Fruit fly (Drosophila melanogaster) whole organism, embryonic: ENCODE measurements around the gene CG6231.

Experiments
- Asciz ChIP-seq: fragments of 200-800 bp; sonication (Bioruptor generic); optimal IDR thresholded peaks from 2 replicates; lab custom pipeline; 2017; ENCODE audit warnings: missing biosample characterization, mild to moderate bottlenecking, missing genetic modification characterization, missing genetic modification reagents
- CG1024 ChIP-seq: fragments of 200-800 bp; sonication (Bioruptor generic); IDR thresholded peaks from 2 replicates; pipeline ENCODE4 v1.3.6; 2022; ENCODE audit warnings: missing biosample characterization, missing genetic modification characterization
- CG11085 ChIP-seq: fragments of 200-800 bp; sonication (Bioruptor generic); IDR thresholded peaks from 2 replicates; pipeline ENCODE4 v1.3.6; 2022; ENCODE audit warnings: missing biosample characterization, missing genetic modification characterization
- CG12744 ChIP-seq: fragments of 200-800 bp; sonication (Bioruptor generic); optimal IDR thresholded peaks from 2 replicates; lab custom pipeline; 2016; ENCODE audit warnings: missing biosample characterization, missing genetic modification characterization
- CG13123 ChIP-seq: fragments of 200-800 bp; sonication (Bioruptor generic); optimal IDR thresholded peaks from 2 replicates; lab custom pipeline; 2016; ENCODE audit warnings: missing biosample characterization, missing genetic modification characterization
- CG13287 ChIP-seq: fragments of 200-800 bp; sonication (Bioruptor generic); IDR thresholded peaks from 2 replicates; pipeline ENCODE4 v1.3.6; 2022; ENCODE audit warnings: missing biosample characterization, missing genetic modification characterization; ENCODE audit not compliant: partially characterized antibody
- CG14441 ChIP-seq: fragments of 200-800 bp; sonication (Bioruptor generic); IDR thresholded peaks from 2 replicates; pipeline ENCODE4 v1.3.6; 2022; ENCODE audit warnings: missing biosample characterization, missing genetic modification characterization
- CG14860 ChIP-seq: fragments of 200-800 bp; sonication (Bioruptor generic); IDR thresholded peaks from 3 replicates; pipeline ENCODE4 v1.3.6; 2022; ENCODE audit warnings: missing biosample characterization, missing genetic modification characterization; ENCODE audit not compliant: partially characterized antibody
- CG17361 ChIP-seq: fragments of 200-800 bp; sonication (Bioruptor generic); IDR thresholded peaks from 3 replicates; pipeline ENCODE4 v1.3.6; 2022; ENCODE audit warnings: missing biosample characterization, missing genetic modification characterization
- CG17385 ChIP-seq: fragments of 200-800 bp; sonication (Bioruptor generic); optimal IDR thresholded peaks from 3 replicates; lab custom pipeline; 2018; ENCODE audit warnings: missing biosample characterization, mild to moderate bottlenecking, missing genetic modification characterization
- CG2678 ChIP-seq: fragments of 200-800 bp; sonication (Bioruptor generic); optimal IDR thresholded peaks from 3 replicates; lab custom pipeline; 2019; ENCODE audit warnings: missing biosample characterization, mild to moderate bottlenecking, missing genetic modification characterization, moderate library complexity
- CG2875 ChIP-seq: fragments of 200-800 bp; sonication (Bioruptor generic); optimal IDR thresholded peaks from 2 replicates; lab custom pipeline; 2017; ENCODE audit warnings: missing biosample characterization, mild to moderate bottlenecking, missing genetic modification characterization, missing genetic modification reagents
- CG31388 ChIP-seq: fragments of 200-800 bp; sonication (Bioruptor generic); optimal IDR thresholded peaks from 2 replicates; lab custom pipeline; 2016; ENCODE audit warnings: missing biosample characterization, missing genetic modification characterization
- CG3838 ChIP-seq: fragments of 200-800 bp; sonication (Bioruptor generic); optimal IDR thresholded peaks from 3 replicates; lab custom pipeline; 2016; ENCODE audit warnings: missing biosample characterization, missing genetic modification characterization
- CG3995 ChIP-seq: fragments of 200-800 bp; sonication (Bioruptor generic); optimal IDR thresholded peaks from 3 replicates; lab custom pipeline; 2016; ENCODE audit warnings: missing biosample characterization, missing genetic modification characterization
- CG9215 ChIP-seq: fragments of 200-800 bp; sonication (Bioruptor generic); IDR thresholded peaks from 2 replicates; pipeline ENCODE4 v1.3.6; 2022; ENCODE audit warnings: missing biosample characterization, missing genetic modification characterization
- CG9817 ChIP-seq: fragments of 200-800 bp; sonication (Bioruptor generic); optimal IDR thresholded peaks from 2 replicates; lab custom pipeline; 2018; ENCODE audit warnings: missing biosample characterization, mild to moderate bottlenecking, missing genetic modification characterization, moderate library complexity
- D19B ChIP-seq: fragments of 200-800 bp; sonication (Bioruptor generic); optimal IDR thresholded peaks from 2 replicates; lab custom pipeline; 2017; ENCODE audit warnings: missing biosample characterization, mild to moderate bottlenecking, missing genetic modification characterization
- Deaf1 ChIP-seq: fragments of 200-800 bp; optimal IDR thresholded peaks from 3 replicates; lab custom pipeline; 2019; ENCODE audit warnings: missing biosample characterization, mild to moderate bottlenecking, missing genetic modification characterization, moderate library complexity
- Dp ChIP-seq: fragments of 200-800 bp; sonication (Bioruptor generic); optimal IDR thresholded peaks from 2 replicates; lab custom pipeline; 2018; ENCODE audit warnings: missing biosample characterization, mild to moderate bottlenecking, missing genetic modification characterization, moderate library complexity
- E2f1 ChIP-seq: fragments of 200-800 bp; sonication (Bioruptor generic); IDR thresholded peaks from 2 replicates; pipeline ENCODE4 v1.3.6; 2022; ENCODE audit warnings: missing biosample characterization, missing genetic modification characterization
- Hand ChIP-seq: fragments of 200-800 bp; sonication (Bioruptor generic); optimal IDR thresholded peaks from 2 replicates; lab custom pipeline; 2017; ENCODE audit warnings: mild to moderate bottlenecking, missing biosample characterization, missing genetic modification reagents, missing genetic modification characterization
- HmgD ChIP-seq: fragments of 200-800 bp; sonication (Bioruptor generic); optimal IDR thresholded peaks from 3 replicates; lab custom pipeline; 2016; ENCODE audit warnings: missing biosample characterization, missing genetic modification characterization
- NfI ChIP-seq: fragments of 200-800 bp; sonication (Bioruptor generic); optimal IDR thresholded peaks from 3 replicates; lab custom pipeline; 2018; ENCODE audit warnings: missing biosample characterization, mild to moderate bottlenecking, missing genetic modification characterization, moderate library complexity
- Oaz ChIP-seq: fragments of 200-800 bp; sonication (Bioruptor generic); IDR thresholded peaks from 2 replicates; pipeline ENCODE4 v1.3.6; 2022; ENCODE audit warnings: missing biosample characterization, missing genetic modification characterization
- Oli ChIP-seq: fragments of 200-800 bp; sonication (Bioruptor generic); optimal IDR thresholded peaks from 2 replicates; lab custom pipeline; 2018; ENCODE audit warnings: missing biosample characterization, mild to moderate bottlenecking, missing genetic modification characterization, moderate library complexity
- Stat92E ChIP-seq, 3 experiments: fragments of >200 bp in 2 of 3; fragments of 200-800 bp in 1 of 3; sonication (Bioruptor generic) in 1 of 3; optimal IDR thresholded peaks; 2 replicates each; lab custom pipeline; 2017 to 2019; ENCODE audit warnings: missing biosample characterization in 3 of 3, missing genetic modification characterization in 3 of 3, mild to moderate bottlenecking in 1 of 3, moderate library complexity in 1 of 3
- bigmax ChIP-seq: fragments of 200-800 bp; sonication (Bioruptor generic); optimal IDR thresholded peaks from 2 replicates; lab custom pipeline; 2018; ENCODE audit warnings: missing biosample characterization, mild to moderate bottlenecking, missing genetic modification characterization
- chif ChIP-seq, 2 experiments: fragments of 200-800 bp; sonication (Bioruptor generic); optimal IDR thresholded peaks; 3 replicates each; lab custom pipeline; 2016; ENCODE audit warnings: missing biosample characterization in 2 of 2, missing genetic modification characterization in 2 of 2
- chm ChIP-seq: fragments of 200-800 bp; sonication (Bioruptor generic); IDR thresholded peaks from 2 replicates; pipeline ENCODE4 v1.3.6; 2022; ENCODE audit warnings: missing biosample characterization, missing genetic modification characterization
- ci ChIP-seq: fragments of 200-800 bp; sonication (Bioruptor generic); IDR thresholded peaks from 3 replicates; pipeline ENCODE4 v1.3.6; 2022; ENCODE audit warnings: missing biosample characterization, missing genetic modification characterization
- dati ChIP-seq: fragments of 200-800 bp; sonication (Bioruptor generic); IDR thresholded peaks from 2 replicates; pipeline ENCODE4 v1.3.6; 2022; ENCODE audit warnings: missing biosample characterization, missing genetic modification characterization
- dmrt11E ChIP-seq: fragments of 200-800 bp; sonication (Bioruptor generic); optimal IDR thresholded peaks from 3 replicates; lab custom pipeline; 2018; ENCODE audit warnings: missing biosample characterization, mild to moderate bottlenecking, missing genetic modification characterization, moderate library complexity
- dpn ChIP-seq, 2 experiments: fragments of 200-800 bp; sonication (Bioruptor generic); optimal IDR thresholded peaks; 3 replicates each; lab custom pipeline; 2016; ENCODE audit warnings: missing biosample characterization in 2 of 2, missing genetic modification characterization in 2 of 2
- emc ChIP-seq: fragments of 200-800 bp; sonication (Bioruptor generic); optimal IDR thresholded peaks from 2 replicates; lab custom pipeline; 2016; ENCODE audit warnings: missing biosample characterization, missing genetic modification characterization
- gce ChIP-seq: fragments of 200-800 bp; sonication (Bioruptor generic); IDR thresholded peaks from 3 replicates; pipeline ENCODE4 v1.3.6; 2022; ENCODE audit warnings: missing biosample characterization, missing genetic modification characterization
- gcm ChIP-seq: fragments of 200-800 bp; sonication (Bioruptor generic); optimal IDR thresholded peaks from 2 replicates; lab custom pipeline; 2019; ENCODE audit warnings: missing biosample characterization, mild to moderate bottlenecking, missing genetic modification characterization, moderate library complexity
- kay ChIP-seq: fragments of 200-800 bp; sonication (Bioruptor generic); optimal IDR thresholded peaks from 2 replicates; lab custom pipeline; 2016; ENCODE audit warnings: missing biosample characterization, missing genetic modification characterization
- klu ChIP-seq: fragments of 200-800 bp; sonication (Bioruptor generic); IDR thresholded peaks from 2 replicates; pipeline ENCODE4 v1.3.6; 2022; ENCODE audit warnings: missing biosample characterization, missing genetic modification characterization
- lbe ChIP-seq: fragments of 200-800 bp; sonication (Bioruptor generic); optimal IDR thresholded peaks from 2 replicates; lab custom pipeline; 2016; ENCODE audit warnings: missing biosample characterization, mild to moderate bottlenecking, missing genetic modification characterization
- phol ChIP-seq: fragments of 200-800 bp; sonication (Bioruptor generic); optimal IDR thresholded peaks from 3 replicates; lab custom pipeline; 2018; ENCODE audit warnings: missing biosample characterization, mild to moderate bottlenecking, missing genetic modification characterization, moderate library complexity
- pnt ChIP-seq: fragments of 200-800 bp; sonication (Bioruptor generic); optimal IDR thresholded peaks from 3 replicates; lab custom pipeline; 2016; ENCODE audit warnings: missing biosample characterization, missing genetic modification characterization
- sens ChIP-seq: fragments of 200-800 bp; sonication (Bioruptor generic); peaks from one replicate; lab custom pipeline; 2016; ENCODE audit warnings: missing biosample characterization, missing genetic modification characterization
- sim ChIP-seq: fragments of 200-800 bp; sonication (Bioruptor generic); IDR thresholded peaks from 2 replicates; pipeline ENCODE4 v1.3.6; 2022; ENCODE audit warnings: missing biosample characterization, missing genetic modification characterization
- tap ChIP-seq: fragments of 200-800 bp; optimal IDR thresholded peaks from 3 replicates; lab custom pipeline; 2019; ENCODE audit warnings: missing biosample characterization, mild to moderate bottlenecking, missing genetic modification characterization, moderate library complexity
- twi ChIP-seq: fragments of 200-800 bp; optimal IDR thresholded peaks from 2 replicates; lab custom pipeline; 2019; ENCODE audit warnings: missing biosample characterization, mild to moderate bottlenecking, missing genetic modification characterization, moderate library complexity
- yki ChIP-seq: fragments of >200 bp; optimal IDR thresholded peaks from 3 replicates; lab custom pipeline; 2018
- zen ChIP-seq: fragments of 200-800 bp; sonication (Bioruptor generic); optimal IDR thresholded peaks from 3 replicates; lab custom pipeline; 2018; ENCODE audit warnings: missing biosample characterization, mild to moderate bottlenecking, missing genetic modification characterization, moderate library complexity
- zfh2 ChIP-seq: fragments of 200-800 bp; sonication (Bioruptor generic); optimal IDR thresholded peaks from 2 replicates; lab custom pipeline; 2016; ENCODE audit warnings: missing biosample characterization, missing genetic modification characterization

Gene CG6231

DNA sequence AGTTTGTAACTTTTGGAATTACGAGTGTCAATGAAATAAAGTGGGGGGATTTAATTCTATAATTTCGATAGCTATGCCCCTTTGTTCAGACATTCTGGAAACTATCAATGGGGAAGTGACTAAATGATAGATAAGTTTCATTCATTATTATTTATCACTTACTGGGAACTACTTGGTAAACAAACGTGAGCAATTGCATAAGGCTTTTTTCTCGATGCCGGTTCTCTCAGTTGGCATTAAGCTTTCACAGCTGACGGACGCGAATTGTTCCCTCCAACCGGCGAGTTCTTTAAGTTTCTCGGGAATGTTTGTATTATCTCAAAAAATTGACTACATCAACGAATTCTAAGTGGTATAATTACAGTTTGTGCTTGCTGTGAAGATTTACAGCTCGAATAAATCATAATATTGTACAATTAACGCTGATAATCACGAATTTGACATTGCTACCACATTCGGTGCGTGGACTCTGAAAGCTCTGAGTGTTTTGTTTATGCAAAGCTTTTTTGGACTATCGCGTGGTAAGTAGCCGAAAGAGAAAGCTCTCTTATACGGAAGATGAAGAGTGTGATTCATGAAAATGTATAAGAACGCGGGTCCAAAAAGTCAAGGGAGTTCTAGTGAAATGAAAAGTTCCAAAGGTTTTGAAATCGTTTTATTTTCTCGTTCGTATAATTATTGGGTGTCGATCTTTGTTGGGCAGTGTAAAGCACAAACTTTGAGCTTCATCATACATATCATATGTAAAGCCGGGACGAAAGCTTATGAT is 38.9 kb upstream of the CG6231 start, which contains the start of gene Naam (continued):
- peak; percentile 34 for TF ChIP-seq tap (tag; lab: Kevin White, UChicago)
- peak; percentile 54; the same call in 1 of the 3 replicates for TF ChIP-seq gce (GFP tag; lab: Robert Waterston, UW)
- no peak for TF ChIP-seq emc (GFP tag; lab: Kevin White, UChicago)
- TF ChIP-seq CG31388 (GFP tag; lab: Kevin White, UChicago): no peak
- peak; percentile 86 for TF ChIP-seq zfh2 (GFP tag; lab: Kevin White, UChicago)
- TF ChIP-seq pnt: peak; percentile 47
- peak; percentile 55 for TF ChIP-seq CG2875 (GFP tag; lab: Kevin White, UChicago)
- TF ChIP-seq dpn (GFP tag; optimal IDR thresholded peaks at IDR 0.05; lab: Kevin White, UChicago): peak; percentile 85 to 87
- TF ChIP-seq CG17385: peak; percentile 73
- no peak for TF ChIP-seq dmrt11E (tag; lab: Kevin White, UChicago)
- peak; percentile 33 for TF ChIP-seq CG13123 (GFP tag; lab: Kevin White, UChicago)
- TF ChIP-seq CG13287 (GFP tag; lab: Robert Waterston, UW): peak; percentile 25; the same call in 1 of the 2 replicates
- TF ChIP-seq CG3838 (GFP tag; lab: Kevin White, UChicago): peak; percentile 43
- peak; percentile 53 for TF ChIP-seq CG9215
- TF ChIP-seq ci (GFP tag; lab: Robert Waterston, UW): peak; percentile 95
- no peak; the same call in 1 of the 2 replicates for TF ChIP-seq klu (GFP tag; lab: Robert Waterston, UW)
- TF ChIP-seq yki (lab: Kevin White, UChicago): no peak
- peak; percentile 57 for TF ChIP-seq phol (tag; lab: Kevin White, UChicago)
- peak; percentile 72 for TF ChIP-seq Oli (tag; lab: Kevin White, UChicago)
- TF ChIP-seq CG11085 (GFP tag; lab: Robert Waterston, UW): peak; percentile 62; the same call in 1 of the 2 replicates
- TF ChIP-seq NfI (GFP tag; lab: Kevin White, UChicago): peak; percentile 86
- TF ChIP-seq kay: peak; percentile 86
- peak; percentile 73; the same call in 1 of the 2 replicates for TF ChIP-seq chm (GFP tag; lab: Robert Waterston, UW)
- TF ChIP-seq Stat92E (GFP tag; optimal IDR thresholded peaks at IDR 0.05; lab: Kevin White, UChicago): no peak
- TF ChIP-seq chif (GFP tag; optimal IDR thresholded peaks at IDR 0.05; lab: Kevin White, UChicago): peak; percentile 50 to 69
- peak; percentile 67 for TF ChIP-seq E2f1 (GFP tag; lab: Robert Waterston, UW)
- TF ChIP-seq Deaf1 (tag; lab: Kevin White, UChicago): peak; percentile 46
- TF ChIP-seq sim: 0 out of 2 replicates have a peak, but pooled peaks have one; percentile 26
- TF ChIP-seq Dp: no peak
- peak; percentile 63 for TF ChIP-seq D19B (GFP tag; lab: Kevin White, UChicago)
- peak; percentile 73 for TF ChIP-seq gcm (GFP tag; lab: Kevin White, UChicago)
- TF ChIP-seq Hand (GFP tag; lab: Kevin White, UChicago): peak; percentile 71
- peak; percentile 57 for TF ChIP-seq CG1024
- TF ChIP-seq Oaz (GFP tag; lab: Robert Waterston, UW): no peak
- TF ChIP-seq zen (tag; lab: Kevin White, UChicago): peak; percentile 21
- TF ChIP-seq CG17361 (GFP tag; lab: Robert Waterston, UW): peak; percentile 78
- no peak for TF ChIP-seq bigmax
- TF ChIP-seq dati: peak; percentile 7; the same call in 1 of the 2 replicates
- TF ChIP-seq CG14441: peak; percentile 67
- peak; percentile 96 for TF ChIP-seq sens (GFP tag; lab: Kevin White, UChicago)
- no peak for TF ChIP-seq CG14860 (GFP tag; lab: Robert Waterston, UW)
- no peak for TF ChIP-seq twi (tag; lab: Kevin White, UChicago)
- TF ChIP-seq Asciz (GFP tag; lab: Kevin White, UChicago): peak; percentile 72
- TF ChIP-seq CG9817 (tag; lab: Kevin White, UChicago): peak; percentile 55
- peak; percentile 35 for TF ChIP-seq lbe (GFP tag; lab: Kevin White, UChicago)
- peak; percentile 72 for TF ChIP-seq CG12744 (GFP tag; lab: Kevin White, UChicago)
- peak; percentile 58 for TF ChIP-seq CG3995 (GFP tag; lab: Kevin White, UChicago)
- TF ChIP-seq HmgD (GFP tag; lab: Kevin White, UChicago): peak; percentile 30
- peak; percentile 85 for TF ChIP-seq CG2678
